Fruit fly (Drosophila melanogaster) whole organism, embryonic: Measurements from ENCODE around the gene kay.

Experiments
- BEAF-32 ChIP-seq: fragments of 200-800 bp; sonication (Bioruptor generic); optimal IDR thresholded peaks from 3 replicates; lab custom pipeline; 2017; ENCODE audit warnings: missing biosample characterization, missing genetic modification characterization, mild to moderate bottlenecking, moderate library complexity, missing genetic modification reagents
- CG10654 ChIP-seq: fragments of 200-800 bp; sonication (Bioruptor generic); optimal IDR thresholded peaks from 2 replicates; lab custom pipeline; 2016; ENCODE audit warnings: missing biosample characterization, missing genetic modification characterization
- CG10959 ChIP-seq: fragments of 200-800 bp; sonication (Bioruptor generic); IDR thresholded peaks from 2 replicates; pipeline ENCODE4 v1.3.6; 2022; ENCODE audit warnings: missing biosample characterization, missing genetic modification characterization
- CG11085 ChIP-seq: fragments of 200-800 bp; sonication (Bioruptor generic); IDR thresholded peaks from 2 replicates; pipeline ENCODE4 v1.3.6; 2022; ENCODE audit warnings: missing biosample characterization, missing genetic modification characterization
- CG11696 ChIP-seq: fragments of 200-800 bp; sonication (Bioruptor generic); IDR thresholded peaks from 2 replicates; pipeline ENCODE4 v1.3.6; 2022; ENCODE audit warnings: missing biosample characterization, missing genetic modification characterization
- CG12155 ChIP-seq: fragments of 200-800 bp; sonication (Bioruptor generic); optimal IDR thresholded peaks from 3 replicates; lab custom pipeline; 2016; ENCODE audit warnings: missing biosample characterization, missing genetic modification characterization
- CG1233 ChIP-seq: fragments of 200-800 bp; sonication (Bioruptor generic); optimal IDR thresholded peaks from 4 replicates; lab custom pipeline; 2018; ENCODE audit warnings: missing biosample characterization, mild to moderate bottlenecking, missing genetic modification characterization
- CG12659 ChIP-seq: fragments of 200-800 bp; sonication (Bioruptor generic); optimal IDR thresholded peaks from 3 replicates; lab custom pipeline; 2017; ENCODE audit warnings: mild to moderate bottlenecking, missing biosample characterization, missing genetic modification reagents, missing genetic modification characterization
- CG12942 ChIP-seq: fragments of 200-800 bp; sonication (Bioruptor generic); optimal IDR thresholded peaks from 3 replicates; lab custom pipeline; 2016; ENCODE audit warnings: missing biosample characterization, missing genetic modification characterization
- CG15479 ChIP-seq: fragments of 200-800 bp; sonication (Bioruptor generic); optimal IDR thresholded peaks from 3 replicates; lab custom pipeline; 2019; ENCODE audit warnings: missing biosample characterization, mild to moderate bottlenecking, missing genetic modification characterization, moderate library complexity
- CG15601 ChIP-seq: fragments of 200-800 bp; sonication (Bioruptor generic); optimal IDR thresholded peaks from 3 replicates; lab custom pipeline; 2019; ENCODE audit warnings: missing biosample characterization, mild to moderate bottlenecking, missing genetic modification characterization, moderate library complexity
- CG1603 ChIP-seq: fragments of 200-800 bp; sonication (Bioruptor generic); optimal IDR thresholded peaks from 2 replicates; lab custom pipeline; 2019; ENCODE audit warnings: missing biosample characterization, mild to moderate bottlenecking, missing genetic modification characterization, moderate library complexity
- CG1647 ChIP-seq: fragments of 200-800 bp; sonication (Bioruptor generic); optimal IDR thresholded peaks from 3 replicates; lab custom pipeline; 2016; ENCODE audit warnings: missing biosample characterization, missing genetic modification characterization
- CG17361 ChIP-seq: fragments of 200-800 bp; sonication (Bioruptor generic); IDR thresholded peaks from 3 replicates; pipeline ENCODE4 v1.3.6; 2022; ENCODE audit warnings: missing biosample characterization, missing genetic modification characterization
- CG17912 ChIP-seq: fragments of 200-800 bp; sonication (Bioruptor generic); optimal IDR thresholded peaks from 2 replicates; lab custom pipeline; 2018; ENCODE audit warnings: missing biosample characterization, mild to moderate bottlenecking, missing genetic modification characterization
- CG2116 ChIP-seq: fragments of 200-800 bp; sonication (Bioruptor generic); optimal IDR thresholded peaks from 3 replicates; lab custom pipeline; 2018; ENCODE audit warnings: missing biosample characterization, mild to moderate bottlenecking, missing genetic modification characterization
- CG3163 ChIP-seq: fragments of 200-800 bp; sonication (Bioruptor generic); optimal IDR thresholded peaks from 3 replicates; lab custom pipeline; 2016; ENCODE audit warnings: missing biosample characterization, missing genetic modification characterization
- CG4282 ChIP-seq: fragments of 200-800 bp; sonication (Bioruptor generic); optimal IDR thresholded peaks from 2 replicates; lab custom pipeline; 2016; ENCODE audit warnings: missing biosample characterization, missing genetic modification characterization
- CG4404 ChIP-seq: fragments of 200-800 bp; sonication (Bioruptor generic); IDR thresholded peaks from 2 replicates; pipeline ENCODE4 v1.3.6; 2022; ENCODE audit warnings: missing biosample characterization, missing genetic modification characterization
- CG4424 ChIP-seq: fragments of 200-800 bp; sonication (Bioruptor generic); optimal IDR thresholded peaks from 3 replicates; lab custom pipeline; 2016; ENCODE audit warnings: missing biosample characterization, missing genetic modification characterization
- CG4854 ChIP-seq: fragments of 200-800 bp; sonication (Bioruptor generic); optimal IDR thresholded peaks from 2 replicates; lab custom pipeline; 2016; ENCODE audit warnings: missing biosample characterization, missing genetic modification characterization, inconsistent platforms
- CG7839 ChIP-seq: fragments of 200-800 bp; sonication (Bioruptor generic); optimal IDR thresholded peaks from 3 replicates; lab custom pipeline; 2018; ENCODE audit warnings: missing biosample characterization, mild to moderate bottlenecking, missing genetic modification characterization, moderate library complexity
- CG8290 ChIP-seq, 3 experiments: fragments of 200-800 bp; sonication (Bioruptor generic); optimal IDR thresholded peaks; 2 replicates each; lab custom pipeline; 2016 to 2019; ENCODE audit warnings: missing biosample characterization in 3 of 3, missing genetic modification characterization in 3 of 3, mild to moderate bottlenecking in 2 of 3, moderate library complexity in 1 of 3
- D19B ChIP-seq: fragments of 200-800 bp; sonication (Bioruptor generic); optimal IDR thresholded peaks from 2 replicates; lab custom pipeline; 2017; ENCODE audit warnings: missing biosample characterization, mild to moderate bottlenecking, missing genetic modification characterization
- Dad ChIP-seq: fragments of 200-800 bp; sonication (Bioruptor generic); optimal IDR thresholded peaks from 3 replicates; lab custom pipeline; 2016; ENCODE audit warnings: missing biosample characterization, missing genetic modification characterization
- Dref ChIP-seq: fragments of 200-800 bp; sonication (Bioruptor generic); IDR thresholded peaks from 2 replicates; pipeline ENCODE4 v1.3.6; 2022; ENCODE audit warnings: missing biosample characterization, missing genetic modification characterization
- Fer1 ChIP-seq: fragments of 200-800 bp; sonication (Bioruptor generic); optimal IDR thresholded peaks from 2 replicates; lab custom pipeline; 2017; ENCODE audit warnings: missing biosample characterization, mild to moderate bottlenecking, missing genetic modification characterization
- HLH4C ChIP-seq: fragments of 200-800 bp; sonication (Bioruptor generic); IDR thresholded peaks from 3 replicates; pipeline ENCODE4 v1.3.6; 2022; ENCODE audit warnings: missing biosample characterization, missing genetic modification characterization; ENCODE audit not compliant: partially characterized antibody
- HLHmδ ChIP-seq: fragments of 200-800 bp; sonication (Bioruptor generic); optimal IDR thresholded peaks from 2 replicates; lab custom pipeline; 2018; ENCODE audit warnings: missing biosample characterization, mild to moderate bottlenecking, missing genetic modification characterization, moderate library complexity
- Hr3 ChIP-seq: fragments of 200-800 bp; sonication (Bioruptor generic); optimal IDR thresholded peaks from 3 replicates; lab custom pipeline; 2016; ENCODE audit warnings: missing biosample characterization, missing genetic modification characterization
- Kr ChIP-seq: fragments of 200-800 bp; sonication (Bioruptor generic); optimal IDR thresholded peaks from 2 replicates; lab custom pipeline; 2017; ENCODE audit warnings: missing biosample characterization, mild to moderate bottlenecking, missing genetic modification characterization
- Lhr ChIP-seq: fragments of 200-800 bp; sonication (Bioruptor generic); optimal IDR thresholded peaks from 3 replicates; lab custom pipeline; 2017; ENCODE audit warnings: mild to moderate bottlenecking, missing biosample characterization, missing genetic modification reagents, missing genetic modification characterization
- MBD-R2 ChIP-seq: fragments of 200-800 bp; sonication (Bioruptor generic); IDR thresholded peaks from 2 replicates; pipeline ENCODE4 v1.3.6; 2022; ENCODE audit warnings: missing biosample characterization, missing genetic modification characterization
- crc ChIP-seq: fragments of 200-800 bp; sonication (Bioruptor generic); optimal IDR thresholded peaks from 2 replicates; lab custom pipeline; 2016; ENCODE audit warnings: missing biosample characterization, missing genetic modification characterization
- cwo ChIP-seq: fragments of 200-800 bp; sonication (Bioruptor generic); optimal IDR thresholded peaks from 3 replicates; lab custom pipeline; 2017; ENCODE audit warnings: missing biosample characterization, missing genetic modification characterization, mild to moderate bottlenecking, moderate library complexity, missing genetic modification reagents
- emc ChIP-seq: fragments of 200-800 bp; sonication (Bioruptor generic); optimal IDR thresholded peaks from 2 replicates; lab custom pipeline; 2016; ENCODE audit warnings: missing biosample characterization, missing genetic modification characterization
- gfzf ChIP-seq: fragments of 200-800 bp; sonication (Bioruptor generic); optimal IDR thresholded peaks from 2 replicates; lab custom pipeline; 2016; ENCODE audit warnings: missing biosample characterization, mild to moderate bottlenecking, missing genetic modification characterization, moderate library complexity
- grn ChIP-seq: fragments of 200-800 bp; sonication (Bioruptor generic); optimal IDR thresholded peaks from 3 replicates; lab custom pipeline; 2017; ENCODE audit warnings: missing biosample characterization, missing genetic modification characterization
- kah ChIP-seq: fragments of 200-800 bp; sonication (Bioruptor generic); optimal IDR thresholded peaks from 2 replicates; lab custom pipeline; 2018; ENCODE audit warnings: missing biosample characterization, mild to moderate bottlenecking, missing genetic modification characterization
- knrl ChIP-seq: fragments of 200-800 bp; sonication (Bioruptor generic); IDR thresholded peaks from 3 replicates; pipeline ENCODE4 v1.3.6; 2022; ENCODE audit warnings: missing biosample characterization, missing genetic modification characterization; ENCODE audit not compliant: partially characterized antibody
- lbe ChIP-seq: fragments of 200-800 bp; sonication (Bioruptor generic); optimal IDR thresholded peaks from 2 replicates; lab custom pipeline; 2016; ENCODE audit warnings: missing biosample characterization, mild to moderate bottlenecking, missing genetic modification characterization
- lov ChIP-seq, 2 experiments: fragments of 200-800 bp in 1 of 2; fragments of >200 bp in 1 of 2; sonication (Bioruptor generic) in 1 of 2; IDR thresholded peaks in 1 of 2; optimal IDR thresholded peaks in 1 of 2; 2 replicates in 1 of 2; 3 replicates in 1 of 2; pipeline versions ENCODE4 v1.3.6 to Lab custom; 2017 to 2022; ENCODE audit warnings: missing biosample characterization in 1 of 2, missing genetic modification characterization in 1 of 2
- peb ChIP-seq: fragments of 200-800 bp; sonication (Bioruptor generic); IDR thresholded peaks from 2 replicates; pipeline ENCODE4 v1.3.6; 2022; ENCODE audit warnings: missing biosample characterization, missing genetic modification characterization
- pita ChIP-seq: fragments of 200-800 bp; sonication (Bioruptor generic); optimal IDR thresholded peaks from 2 replicates; lab custom pipeline; 2017; ENCODE audit warnings: missing biosample characterization, mild to moderate bottlenecking, missing genetic modification characterization
- pzg ChIP-seq: fragments of 200-800 bp; sonication (Bioruptor generic); optimal IDR thresholded peaks from 3 replicates; lab custom pipeline; 2018; ENCODE audit warnings: missing biosample characterization, mild to moderate bottlenecking, missing genetic modification characterization, moderate library complexity
- row ChIP-seq: fragments of 200-800 bp; sonication (Bioruptor generic); IDR thresholded peaks from 3 replicates; pipeline ENCODE4 v1.3.6; 2022; ENCODE audit warnings: missing biosample characterization, missing genetic modification characterization
- schlank ChIP-seq: fragments of 200-800 bp; sonication (Bioruptor generic); optimal IDR thresholded peaks from 2 replicates; lab custom pipeline; 2018; ENCODE audit warnings: missing biosample characterization, mild to moderate bottlenecking, missing genetic modification characterization
- stwl ChIP-seq: fragments of 200-800 bp; sonication (Bioruptor generic); optimal IDR thresholded peaks from 3 replicates; lab custom pipeline; 2018; ENCODE audit warnings: missing biosample characterization, mild to moderate bottlenecking, missing genetic modification characterization, moderate library complexity
- trem ChIP-seq: fragments of 200-800 bp; optimal IDR thresholded peaks from 3 replicates; lab custom pipeline; 2019; ENCODE audit warnings: missing biosample characterization, mild to moderate bottlenecking, missing genetic modification characterization, moderate library complexity
- ttk ChIP-seq: fragments of 200-800 bp; sonication (Bioruptor generic); IDR thresholded peaks from 2 replicates; pipeline ENCODE4 v2.1.2; 2022; ENCODE audit warnings: missing biosample characterization, missing genetic modification characterization
- tup ChIP-seq: fragments of 200-800 bp; sonication (Bioruptor generic); optimal IDR thresholded peaks from 2 replicates; lab custom pipeline; 2016; ENCODE audit warnings: missing biosample characterization, mild to moderate bottlenecking, missing genetic modification characterization, moderate library complexity

The kay gene

dm6 chr3R:29816266-29816665 lies 50.5 kb downstream of the kay start, which contains the start of gene Vps16B (continued):
- TF ChIP-seq schlank (tag; lab: Kevin White, UChicago): no peak
- no peak for TF ChIP-seq lov (optimal IDR thresholded peaks at IDR 0.05; lab: Kevin White, UChicago)
- TF ChIP-seq lov (GFP tag; IDR thresholded peaks at IDR 0.05; lab: Robert Waterston, UW): no peak
- no peak for TF ChIP-seq CG1647 (GFP tag; lab: Kevin White, UChicago)
- TF ChIP-seq CG11696 (GFP tag; lab: Robert Waterston, UW): no peak
- TF ChIP-seq CG4424 (GFP tag; lab: Kevin White, UChicago): no peak
- no peak for TF ChIP-seq CG12942 (GFP tag; lab: Kevin White, UChicago)
- no peak for TF ChIP-seq CG4282
- TF ChIP-seq CG4854 (GFP tag; lab: Kevin White, UChicago): no peak
- TF ChIP-seq CG17912 (GFP tag; lab: Kevin White, UChicago): no peak
- TF ChIP-seq tup (GFP tag; lab: Kevin White, UChicago): no peak
- TF ChIP-seq knrl (GFP tag; lab: Robert Waterston, UW): no peak
- TF ChIP-seq CG8290 (GFP tag; optimal IDR thresholded peaks at IDR 0.05; lab: Kevin White, UChicago): no peak
- TF ChIP-seq CG8290 (tag; optimal IDR thresholded peaks at IDR 0.05; lab: Kevin White, UChicago): no peak
- TF ChIP-seq cwo (GFP tag; lab: Kevin White, UChicago): no peak
- no peak for TF ChIP-seq CG11085 (GFP tag; lab: Robert Waterston, UW)
- peak; percentile 94 for TF ChIP-seq stwl (tag; lab: Kevin White, UChicago)
- no peak for TF ChIP-seq pita (GFP tag; lab: Kevin White, UChicago)
- TF ChIP-seq CG3163 (GFP tag; lab: Kevin White, UChicago): no peak
- TF ChIP-seq trem (tag; lab: Kevin White, UChicago): peak; percentile 40
- no peak for TF ChIP-seq Fer1 (GFP tag; lab: Kevin White, UChicago)
- TF ChIP-seq CG1603: no peak
- TF ChIP-seq CG1233 (GFP tag; lab: Kevin White, UChicago): no peak
- no peak for TF ChIP-seq CG10654 (GFP tag; lab: Kevin White, UChicago)
- no peak for TF ChIP-seq CG15479 (GFP tag; lab: Kevin White, UChicago)
- peak; percentile 45 for TF ChIP-seq pzg (GFP tag; lab: Kevin White, UChicago)
- no peak for TF ChIP-seq HLHmδ (GFP tag; lab: Kevin White, UChicago)
- TF ChIP-seq BEAF-32 (GFP tag; lab: Kevin White, UChicago): peak; percentile 19
- TF ChIP-seq CG2116 (GFP tag; lab: Kevin White, UChicago): peak; percentile 35
- no peak for TF ChIP-seq Dref (GFP tag; lab: Robert Waterston, UW)
- no peak for TF ChIP-seq grn (GFP tag; lab: Kevin White, UChicago)
- no peak for TF ChIP-seq CG12155 (GFP tag; lab: Kevin White, UChicago)
- TF ChIP-seq Kr: no peak
- TF ChIP-seq Lhr (GFP tag; lab: Kevin White, UChicago): no peak
- TF ChIP-seq peb (GFP tag; lab: Robert Waterston, UW): no peak
- peak; percentile 84 for TF ChIP-seq MBD-R2 (GFP tag; lab: Robert Waterston, UW)
- TF ChIP-seq row (GFP tag; lab: Robert Waterston, UW): no peak
- TF ChIP-seq ttk: no peak
- no peak for TF ChIP-seq CG10959 (GFP tag; lab: Robert Waterston, UW)
- TF ChIP-seq CG12659 (GFP tag; lab: Kevin White, UChicago): no peak
- no peak for TF ChIP-seq CG7839 (tag; lab: Kevin White, UChicago)
- no peak for TF ChIP-seq lbe (GFP tag; lab: Kevin White, UChicago)
- no peak for TF ChIP-seq CG17361
- no peak for TF ChIP-seq CG4404 (GFP tag; lab: Robert Waterston, UW)
- peak; percentile 77 for TF ChIP-seq gfzf (GFP tag; lab: Kevin White, UChicago)
- no peak for TF ChIP-seq CG15601 (tag; lab: Kevin White, UChicago)
- no peak for TF ChIP-seq Hr3 (GFP tag; lab: Kevin White, UChicago)
- TF ChIP-seq emc (GFP tag; lab: Kevin White, UChicago): no peak
- TF ChIP-seq Dad (GFP tag; lab: Kevin White, UChicago): no peak
- TF ChIP-seq D19B (GFP tag; lab: Kevin White, UChicago): no peak
- TF ChIP-seq crc (GFP tag; lab: Kevin White, UChicago): no peak
- TF ChIP-seq HLH4C (GFP tag; lab: Robert Waterston, UW): no peak
- TF ChIP-seq kah (GFP tag; lab: Kevin White, UChicago): no peak
